Worm (Caenorhabditis elegans) whole organism, L1 larva: ENCODE results near the gene dcn-1.

Experiments used
- C04F5.9 ChIP-seq: sonication (generic microtip); optimal IDR thresholded peaks from 2 replicates; lab custom pipeline; 2016; ENCODE audit warnings: missing genetic modification characterization, missing compliant biosample characterization
- C34B4.2 ChIP-seq: sonication (generic microtip); optimal IDR thresholded peaks from 2 replicates; lab custom pipeline; 2017; ENCODE audit warnings: mild to moderate bottlenecking, missing genetic modification characterization, missing compliant biosample characterization
- ceh-63 ChIP-seq: fragments of 200-800 bp; sonication (Bioruptor generic); optimal IDR thresholded peaks from 2 replicates; lab custom pipeline; 2018; ENCODE audit warnings: mild to moderate bottlenecking, missing genetic modification characterization, missing compliant biosample characterization
- ceh-8 ChIP-seq: fragments of 200-800 bp; sonication (Bioruptor generic); optimal IDR thresholded peaks from 2 replicates; lab custom pipeline; 2018; ENCODE audit warnings: mild to moderate bottlenecking, missing genetic modification characterization, moderate library complexity, missing compliant biosample characterization
- ceh-90 ChIP-seq: sonication (generic microtip); optimal IDR thresholded peaks from 2 replicates; lab custom pipeline; 2016; ENCODE audit warnings: missing genetic modification characterization, missing compliant biosample characterization
- dpl-1 ChIP-seq, 3 experiments: fragments of 150-350 bp in 2 of 3; sonication (generic microtip) in 1 of 3; optimal IDR thresholded peaks; 2 replicates each; lab custom pipeline; 2014 to 2017; ENCODE audit warnings: missing biosample characterization in 3 of 3, missing genetic modification characterization in 3 of 3, missing genetic modification reagents in 3 of 3
- efl-1 ChIP-seq, 4 experiments: fragments of 150-350 bp; optimal IDR thresholded peaks in 3 of 4; peaks in 1 of 4; 1 replicate in 1 of 4; 2 replicates in 3 of 4; lab custom pipeline; 2014; ENCODE audit warnings: missing biosample characterization in 2 of 4, missing genetic modification characterization in 2 of 4, missing genetic modification reagents in 2 of 4
- efl-3 ChIP-seq: fragments of 200-800 bp; sonication (Bioruptor generic); optimal IDR thresholded peaks from 2 replicates; lab custom pipeline; 2018; ENCODE audit warnings: mild to moderate bottlenecking, missing genetic modification characterization, missing compliant biosample characterization
- egl-13 ChIP-seq: sonication (generic microtip); optimal IDR thresholded peaks from 2 replicates; lab custom pipeline; 2016; ENCODE audit warnings: missing genotype, missing genetic modification reagents, missing genetic modification characterization, missing compliant biosample characterization
- fkh-10 ChIP-seq: sonication (generic microtip); optimal IDR thresholded peaks from 2 replicates; lab custom pipeline; 2017; ENCODE audit warnings: missing biosample characterization, missing genetic modification reagents, missing genetic modification characterization
- fkh-8 ChIP-seq: sonication (generic microtip); optimal IDR thresholded peaks from 2 replicates; lab custom pipeline; 2016; ENCODE audit warnings: mild to moderate bottlenecking, missing genetic modification characterization, missing compliant biosample characterization
- fos-1 ChIP-seq: fragments of 150-350 bp; optimal IDR thresholded peaks from 2 replicates; lab custom pipeline; 2014; ENCODE audit warnings: missing biosample characterization, missing genetic modification characterization
- hlh-17 ChIP-seq: fragments of 200-800 bp; sonication (Bioruptor generic); optimal IDR thresholded peaks from 2 replicates; lab custom pipeline; 2018; ENCODE audit warnings: missing genetic modification characterization, mild to moderate bottlenecking, missing compliant biosample characterization, moderate library complexity, borderline replicate concordance
- hlh-4 ChIP-seq: sonication (generic microtip); optimal IDR thresholded peaks from 2 replicates; lab custom pipeline; 2016; ENCODE audit warnings: mild to moderate bottlenecking, missing genetic modification characterization, missing compliant biosample characterization
- hpl-2 ChIP-seq: fragments of 150-350 bp; optimal IDR thresholded peaks from 2 replicates; lab custom pipeline; 2014; ENCODE audit warnings: missing biosample characterization, missing genetic modification reagents, missing genetic modification characterization
- irx-1 ChIP-seq: sonication (generic microtip); optimal IDR thresholded peaks from 2 replicates; lab custom pipeline; 2016; ENCODE audit warnings: missing genetic modification characterization, missing compliant biosample characterization
- isw-1 ChIP-seq: fragments of 200-800 bp; sonication (Bioruptor generic); IDR thresholded peaks from 2 replicates; pipeline ENCODE4 v1.3.6; 2022; ENCODE audit warnings: missing genetic modification characterization, missing compliant biosample characterization
- lin-13 ChIP-seq: fragments of 150-350 bp; optimal IDR thresholded peaks from 2 replicates; lab custom pipeline; 2014; ENCODE audit warnings: missing biosample characterization, missing genetic modification reagents, missing genetic modification characterization
- lin-39 ChIP-seq: fragments of 150-350 bp; optimal IDR thresholded peaks from 2 replicates; lab custom pipeline; 2014; ENCODE audit warnings: missing biosample characterization, missing genetic modification reagents, missing genetic modification characterization
- lir-3 ChIP-seq: sonication (generic microtip); optimal IDR thresholded peaks from 2 replicates; lab custom pipeline; 2016; ENCODE audit warnings: mild to moderate bottlenecking, missing genetic modification characterization, moderate library complexity, missing compliant biosample characterization; ENCODE audit not compliant: poor library complexity
- mab-9 ChIP-seq: fragments of 200-800 bp; sonication (Bioruptor generic); IDR thresholded peaks from 2 replicates; pipeline ENCODE4 v1.3.6; 2022; ENCODE audit warnings: missing genetic modification reagents, missing genetic modification characterization, missing compliant biosample characterization
- mdl-1 ChIP-seq, 2 experiments: fragments of 150-350 bp; optimal IDR thresholded peaks; 2 replicates each; lab custom pipeline; 2014 to 2017; ENCODE audit warnings: missing biosample characterization in 2 of 2, missing genetic modification characterization in 2 of 2, inconsistent platforms in 1 of 2
- mef-2 ChIP-seq: fragments of 150-350 bp; optimal IDR thresholded peaks from 2 replicates; lab custom pipeline; 2014; ENCODE audit warnings: missing biosample characterization, missing genetic modification characterization
- mep-1 ChIP-seq: fragments of 150-350 bp; optimal IDR thresholded peaks from 2 replicates; lab custom pipeline; 2014; ENCODE audit warnings: missing biosample characterization, missing genetic modification characterization
- nhr-11 ChIP-seq: fragments of 150-350 bp; optimal IDR thresholded peaks from 2 replicates; lab custom pipeline; 2014; ENCODE audit warnings: missing biosample characterization, missing genetic modification characterization
- nhr-19 ChIP-seq: fragments of 200-800 bp; sonication (Bioruptor generic); conservative IDR thresholded peaks from 2 replicates; pipeline ENCODE4 v1.3.6; 2022; ENCODE audit warnings: missing genetic modification characterization, missing compliant biosample characterization
- nhr-20 ChIP-seq: sonication (generic microtip); optimal IDR thresholded peaks from 2 replicates; lab custom pipeline; 2016; ENCODE audit warnings: mild to moderate bottlenecking, missing genetic modification characterization, missing compliant biosample characterization
- nhr-237 ChIP-seq: fragments of 150-350 bp; optimal IDR thresholded peaks from 2 replicates; lab custom pipeline; 2014; ENCODE audit warnings: missing biosample characterization, missing genetic modification characterization
- nhr-28 ChIP-seq: fragments of 150-350 bp; optimal IDR thresholded peaks from 2 replicates; lab custom pipeline; 2014; ENCODE audit warnings: missing biosample characterization, missing genetic modification characterization
- nhr-47 ChIP-seq: sonication (generic microtip); optimal IDR thresholded peaks from 2 replicates; lab custom pipeline; 2016; ENCODE audit warnings: mild to moderate bottlenecking, missing genetic modification characterization, moderate library complexity, missing compliant biosample characterization
- nhr-71 ChIP-seq: sonication (generic microtip); optimal IDR thresholded peaks from 2 replicates; lab custom pipeline; 2016; ENCODE audit warnings: mild to moderate bottlenecking, missing genetic modification characterization, moderate library complexity, missing compliant biosample characterization
- nhr-76 ChIP-seq: sonication (generic microtip); optimal IDR thresholded peaks from 2 replicates; lab custom pipeline; 2017; ENCODE audit warnings: missing biosample characterization, missing genetic modification characterization
- nhr-77 ChIP-seq: fragments of 150-350 bp; optimal IDR thresholded peaks from 2 replicates; lab custom pipeline; 2014; ENCODE audit warnings: missing biosample characterization, missing genetic modification characterization
- nhr-84 ChIP-seq: sonication (generic microtip); optimal IDR thresholded peaks from 2 replicates; lab custom pipeline; 2017; ENCODE audit warnings: missing biosample characterization, missing genetic modification characterization
- pag-3 ChIP-seq: sonication (generic microtip); optimal IDR thresholded peaks from 2 replicates; lab custom pipeline; 2017; ENCODE audit warnings: missing genetic modification characterization, mild to moderate bottlenecking, missing compliant biosample characterization, antibody characterized with exemption, borderline replicate concordance; ENCODE audit not compliant: insufficient read depth
- pax-3 ChIP-seq: fragments of 200-800 bp; sonication (Bioruptor generic); optimal IDR thresholded peaks from 2 replicates; lab custom pipeline; 2018; ENCODE audit warnings: mild to moderate bottlenecking, missing genetic modification characterization, moderate library complexity, missing compliant biosample characterization
- pqm-1 ChIP-seq: sonication (generic microtip); optimal IDR thresholded peaks from 3 replicates; lab custom pipeline; 2017; ENCODE audit warnings: missing biosample characterization, missing genetic modification characterization
- skn-1 ChIP-seq: fragments of 150-350 bp; optimal IDR thresholded peaks from 2 replicates; lab custom pipeline; 2014; ENCODE audit warnings: missing biosample characterization, missing genetic modification characterization
- snpc-4 ChIP-seq: fragments of 150-350 bp; optimal IDR thresholded peaks from 2 replicates; lab custom pipeline; 2014; ENCODE audit warnings: missing biosample characterization, missing genetic modification characterization
- snu-23 ChIP-seq: sonication (generic microtip); optimal IDR thresholded peaks from 2 replicates; lab custom pipeline; 2016; ENCODE audit warnings: missing genetic modification characterization, missing compliant biosample characterization
- sox-4 ChIP-seq: sonication (generic microtip); optimal IDR thresholded peaks from 2 replicates; lab custom pipeline; 2016; ENCODE audit warnings: missing genetic modification characterization, missing compliant biosample characterization
- sptf-1 ChIP-seq: fragments of 150-350 bp; optimal IDR thresholded peaks from 2 replicates; lab custom pipeline; 2014; ENCODE audit warnings: missing biosample characterization, missing genetic modification characterization
- tbx-2 ChIP-seq: sonication (generic microtip); optimal IDR thresholded peaks from 2 replicates; lab custom pipeline; 2016; ENCODE audit warnings: missing genetic modification characterization, missing compliant biosample characterization
- unc-86 ChIP-seq: sonication (generic microtip); optimal IDR thresholded peaks from 2 replicates; lab custom pipeline; 2016; ENCODE audit warnings: missing genetic modification characterization, missing compliant biosample characterization
- unc-98 ChIP-seq: fragments of 200-800 bp; sonication (Bioruptor generic); IDR thresholded peaks from 2 replicates; pipeline ENCODE4 v1.3.6; 2022; ENCODE audit warnings: missing genetic modification characterization, missing compliant biosample characterization
- xbp-1 ChIP-seq: sonication (generic microtip); optimal IDR thresholded peaks from 2 replicates; lab custom pipeline; 2016; ENCODE audit warnings: missing genetic modification characterization, missing compliant biosample characterization
- zag-1 ChIP-seq: fragments of 150-350 bp; optimal IDR thresholded peaks from 2 replicates; lab custom pipeline; 2014; ENCODE audit warnings: missing biosample characterization, missing genetic modification characterization
- zip-4 ChIP-seq: fragments of 200-800 bp; sonication (Bioruptor generic); optimal IDR thresholded peaks from 2 replicates; lab custom pipeline; 2018; ENCODE audit warnings: mild to moderate bottlenecking, missing genetic modification characterization, moderate library complexity, missing compliant biosample characterization
- ztf-4 ChIP-seq: fragments of 150-350 bp; optimal IDR thresholded peaks from 2 replicates; lab custom pipeline; 2014; ENCODE audit warnings: missing biosample characterization, missing genetic modification characterization

The dcn-1 gene

DNA sequence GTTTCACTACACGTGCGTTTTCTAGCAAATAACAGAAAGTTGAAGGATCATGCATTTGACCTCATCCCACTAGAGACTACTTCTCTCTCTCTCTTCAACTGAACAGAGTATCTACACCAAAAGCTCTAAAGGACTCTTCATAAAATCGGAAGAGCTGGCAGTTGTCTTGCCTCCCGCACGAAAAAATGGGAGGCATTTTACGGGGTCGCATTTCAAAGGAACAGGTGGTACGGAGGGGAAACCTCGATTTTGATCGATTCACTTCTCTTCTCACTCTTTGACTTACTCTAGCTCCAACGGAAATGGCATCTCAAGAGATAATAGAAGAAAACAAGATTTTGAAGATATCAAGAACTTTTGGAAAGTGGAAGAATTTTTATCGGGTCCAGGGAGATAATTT, 30.5 kb upstream of the dcn-1 start (continued):
- TF ChIP-seq zip-4 (GFP tag; lab: Kevin White, UChicago): no peak
- TF ChIP-seq unc-86: no peak
- peak; percentile 41 for TF ChIP-seq mep-1 (tag; lab: Kevin White, UChicago)
- TF ChIP-seq irx-1: no peak
- TF ChIP-seq fkh-8 (tag; lab: Kevin White, UChicago): no peak
- TF ChIP-seq pax-3 (tag; lab: Kevin White, UChicago): no peak
- no peak for TF ChIP-seq mab-9 (GFP tag; lab: Robert Waterston, UW)
- no peak for TF ChIP-seq tbx-2
- TF ChIP-seq sox-4 (tag; lab: Kevin White, UChicago): no peak
- no peak for TF ChIP-seq fos-1 (tag; lab: Kevin White, UChicago)
- no peak for TF ChIP-seq hlh-17 (GFP tag; lab: Kevin White, UChicago)
- TF ChIP-seq lir-3: peak; percentile 53
- no peak for TF ChIP-seq C34B4.2 (tag; lab: Kevin White, UChicago)
- TF ChIP-seq mdl-1 (tag; optimal IDR thresholded peaks at IDR 0.05; lab: Kevin White, UChicago): peak in 1 of 2 experiments; percentile 45

DNA sequence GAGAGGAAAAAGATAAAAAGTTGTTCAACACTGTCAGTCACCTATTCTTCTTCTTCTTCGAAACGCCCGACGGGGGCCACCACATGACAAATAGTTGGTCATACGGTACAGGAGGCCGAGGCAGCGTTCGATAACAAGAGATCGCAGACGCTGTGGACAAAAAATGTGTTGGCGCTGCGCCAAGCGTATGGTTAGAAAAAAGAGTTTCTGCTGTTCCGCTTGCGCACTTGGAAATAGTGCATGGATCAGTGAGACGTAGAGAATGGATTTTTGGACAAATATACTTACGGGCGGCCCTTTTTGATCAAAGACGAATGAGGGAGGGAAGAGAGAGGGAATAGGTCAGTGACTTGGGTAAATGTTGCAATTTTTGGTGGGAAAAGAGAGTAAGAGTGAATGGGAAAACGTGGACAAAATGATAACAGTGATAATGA, 29.0 kb upstream of the dcn-1 start:
- peak; percentile 83 for TF ChIP-seq xbp-1
- TF ChIP-seq pqm-1 (tag; lab: Kevin White, UChicago): no peak
- no peak for TF ChIP-seq ceh-63 (GFP tag; lab: Kevin White, UChicago)
- peak; percentile 68 for TF ChIP-seq ztf-4 (tag; lab: Kevin White, UChicago)
- peak; percentile 60 to 62 for TF ChIP-seq efl-1 (optimal IDR thresholded peaks at IDR 0.05; lab: Kevin White, UChicago)
- peak; percentile 29 to 97 for TF ChIP-seq efl-1 (GFP tag; optimal IDR thresholded peaks at IDR 0.05 in 1 of 2; lab: Kevin White, UChicago)
- TF ChIP-seq ceh-8 (GFP tag; lab: Kevin White, UChicago): no peak
- TF ChIP-seq nhr-11 (tag; lab: Kevin White, UChicago): no peak
- no peak for TF ChIP-seq mab-9 (GFP tag; lab: Robert Waterston, UW)
- TF ChIP-seq nhr-71: peak; percentile 96
- TF ChIP-seq nhr-84 (tag; lab: Kevin White, UChicago): no peak
- no peak; the same call in 1 of the 2 replicates for TF ChIP-seq isw-1
- TF ChIP-seq nhr-20: peak; percentile 98
- TF ChIP-seq zag-1 (tag; lab: Kevin White, UChicago): no peak
- TF ChIP-seq snpc-4: peak; percentile 54
- no peak for TF ChIP-seq nhr-28 (tag; lab: Kevin White, UChicago)
- TF ChIP-seq nhr-237 (tag; lab: Kevin White, UChicago): peak; percentile 59
- peak; percentile 31 for TF ChIP-seq lin-13 (GFP tag; lab: Kevin White, UChicago)
- peak; percentile 84 for TF ChIP-seq nhr-19
- no peak for TF ChIP-seq ceh-90 (tag; lab: Kevin White, UChicago)
- peak; percentile 94 for TF ChIP-seq snu-23 (GFP tag; lab: Kevin White, UChicago)
- TF ChIP-seq nhr-77 (tag; lab: Kevin White, UChicago): peak; percentile 77
- no peak for TF ChIP-seq sptf-1
- no peak for TF ChIP-seq unc-98 (GFP tag; lab: Robert Waterston, UW)
- TF ChIP-seq tbx-2: peak; percentile 87
- no peak for TF ChIP-seq egl-13 (tag; lab: Kevin White, UChicago)
- peak; percentile 30 for TF ChIP-seq fos-1 (tag; lab: Kevin White, UChicago)
- peak; percentile 60 for TF ChIP-seq C34B4.2 (tag; lab: Kevin White, UChicago)
- peak; percentile 31 for TF ChIP-seq C04F5.9 (tag; lab: Kevin White, UChicago)
- no peak for TF ChIP-seq lin-39 (tag; lab: Kevin White, UChicago)
- no peak for TF ChIP-seq hpl-2
- TF ChIP-seq efl-3 (GFP tag; lab: Kevin White, UChicago): peak; percentile 75
- TF ChIP-seq unc-86: no peak
- peak; percentile 82 for TF ChIP-seq nhr-47
- TF ChIP-seq mdl-1 (tag; optimal IDR thresholded peaks at IDR 0.05; lab: Kevin White, UChicago): peak in 1 of 2 experiments; percentile 91
- TF ChIP-seq pag-3 (tag; lab: Kevin White, UChicago): no peak
- TF ChIP-seq hlh-4: no peak
- no peak for TF ChIP-seq fkh-8 (tag; lab: Kevin White, UChicago)
- TF ChIP-seq irx-1: peak; percentile 61
- TF ChIP-seq lir-3: peak; percentile 23
- peak; percentile 75 for TF ChIP-seq skn-1
- no peak for TF ChIP-seq nhr-76
- TF ChIP-seq mef-2 (tag; lab: Kevin White, UChicago): no peak
- peak; percentile 51 to 59 (median 57) for TF ChIP-seq dpl-1 (GFP tag; optimal IDR thresholded peaks at IDR 0.05; lab: Kevin White, UChicago)
- no peak for TF ChIP-seq fkh-10 (GFP tag; lab: Kevin White, UChicago)
